Worm (Caenorhabditis elegans) whole organism, L4/young adult: ENCODE results near the gene rpb-12.
"Not testable (repeated sequence)": the region's sequence is repeated elsewhere in the genome, so short reads cannot be mapped to it uniquely, and the experiment has no call there.

Experiments
- W03F9.2 ChIP-seq: fragments of 150-350 bp; optimal IDR thresholded peaks from 2 replicates; lab custom pipeline; 2014; ENCODE audit warnings: missing biosample characterization, missing genetic modification characterization
- dao-5 ChIP-seq: sonication (generic microtip); optimal IDR thresholded peaks from 2 replicates; lab custom pipeline; 2016; ENCODE audit warnings: missing genotype, missing genetic modification characterization, moderate library complexity, missing compliant biosample characterization
- him-1 ChIP-seq: sonication (generic microtip); optimal IDR thresholded peaks from 2 replicates; lab custom pipeline; 2016; ENCODE audit warnings: missing genotype, missing genetic modification reagents, missing genetic modification characterization, missing compliant biosample characterization

Gene rpb-12

DNA sequence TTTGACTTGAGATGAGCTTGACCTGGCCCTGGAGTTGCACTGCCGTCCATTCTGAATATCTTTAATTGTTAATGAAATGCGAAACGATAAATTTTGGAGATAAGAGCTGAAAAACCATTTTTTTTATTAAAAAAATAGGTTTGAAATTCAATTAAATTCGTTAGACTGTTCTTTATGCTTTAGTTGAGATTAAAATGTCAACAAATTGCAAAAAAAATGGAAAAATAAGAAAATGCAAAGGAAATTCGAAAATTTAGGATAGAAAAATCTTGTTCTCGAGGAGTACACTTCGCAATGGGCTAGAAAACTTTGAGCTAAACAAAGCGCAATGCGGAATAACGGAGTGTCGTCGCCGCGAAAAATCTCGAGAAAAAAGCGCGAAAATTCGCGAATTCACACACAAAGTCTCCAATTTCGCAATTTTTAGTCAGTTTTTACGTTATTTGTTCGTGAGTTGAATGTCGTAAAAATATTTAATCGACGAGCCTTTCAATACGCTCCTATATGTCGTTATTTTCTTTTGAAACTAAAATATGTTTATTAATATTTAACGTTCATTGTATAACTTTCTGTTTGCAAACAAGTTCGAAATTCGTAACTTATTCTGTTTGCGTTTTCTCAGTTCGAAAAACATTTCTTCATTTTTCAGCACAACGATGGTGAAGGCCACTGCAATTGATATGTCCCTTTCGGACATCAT lies at the start of gene rpb-12, which contains the start of gene aly-2:
rpb-12 (minus strand) TSS at position 51 of the 700 bp plus-strand sequence.
aly-2 (plus strand) TSS at position 650 of the 700 bp plus-strand sequence.
- peak; percentile 43 for TF ChIP-seq W03F9.2 (tag; lab: Kevin White, UChicago)
- no peak for TF ChIP-seq him-1
- no peak for TF ChIP-seq dao-5 (tag; lab: Kevin White, UChicago)

DNA sequence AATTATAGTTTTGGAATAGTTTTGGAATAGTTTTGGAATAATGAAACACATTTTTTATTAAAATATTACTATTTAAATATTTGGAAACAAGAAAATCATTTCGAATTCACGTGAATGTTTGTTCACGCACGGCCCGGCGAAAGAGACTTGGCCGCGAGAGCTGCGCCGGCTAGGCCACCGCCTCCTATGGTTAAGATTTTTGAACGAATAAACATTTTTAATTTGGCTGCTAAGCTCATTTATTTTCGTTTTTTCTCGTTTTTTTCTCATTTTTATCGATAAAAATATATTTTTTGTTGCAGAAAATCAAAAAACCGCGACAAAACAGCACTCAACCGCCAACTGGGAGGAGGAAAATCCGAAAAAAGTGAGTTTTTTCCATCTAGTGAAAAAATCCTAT lies 47.9 kb upstream of the rpb-12 start, which contains the start of gene C46C2.7:
C46C2.7 (plus strand) TSS at position 301 of the 400 bp plus-strand sequence.
- TF ChIP-seq dao-5 (tag; lab: Kevin White, UChicago); him-1; W03F9.2 (tag; lab: Kevin White, UChicago): not testable (repeated sequence)

DNA sequence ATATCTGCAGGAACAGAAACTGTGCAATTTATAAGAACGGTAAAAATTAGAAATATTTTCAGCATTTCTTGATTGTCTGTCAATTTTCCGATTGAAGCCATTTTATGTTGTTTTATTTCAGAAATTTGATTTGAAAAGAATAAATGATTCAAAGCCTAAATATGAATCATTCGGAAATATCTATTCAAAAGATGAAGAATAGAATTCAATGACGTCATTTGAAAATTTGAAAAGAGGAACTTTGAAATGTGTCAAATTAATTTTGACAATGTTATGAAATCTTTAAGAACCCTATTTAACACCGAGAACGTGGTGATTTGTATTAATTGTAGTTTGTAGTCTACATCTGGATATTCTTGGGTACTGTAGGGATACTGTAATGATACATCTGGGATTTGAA lies 45.9 kb upstream of the rpb-12 start, which contains the start of gene C46C2.5:
C46C2.5 (minus strand) TSS at position 101 of the 400 bp plus-strand sequence.
- TF ChIP-seq dao-5 (tag; lab: Kevin White, UChicago) (no peak), W03F9.2 (tag; lab: Kevin White, UChicago) (no peak), him-1 (no peak)

DNA sequence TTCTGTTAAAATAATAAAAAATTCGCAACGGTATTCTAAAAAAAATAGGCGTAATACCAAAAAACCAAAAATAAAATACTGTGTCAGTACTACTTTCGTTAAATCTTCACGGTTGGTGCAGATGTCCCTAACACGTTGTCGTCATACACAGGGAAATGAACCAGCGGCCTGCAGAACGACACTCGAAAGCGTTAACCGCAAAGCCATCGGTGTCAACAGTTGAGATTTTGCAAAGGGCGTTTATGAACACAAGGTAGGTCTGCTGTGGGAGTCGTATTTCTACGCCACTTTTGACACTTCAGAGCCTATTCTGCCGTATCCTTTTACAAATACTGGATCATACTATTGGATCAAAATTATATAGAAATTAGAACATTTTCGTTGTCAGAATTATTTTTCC lies 44.5 kb upstream of the rpb-12 start:
- TF ChIP-seq dao-5 (tag; lab: Kevin White, UChicago): peak; percentile 74
- peak; percentile 33 for TF ChIP-seq W03F9.2 (tag; lab: Kevin White, UChicago)
- TF ChIP-seq him-1: peak; percentile 69

DNA sequence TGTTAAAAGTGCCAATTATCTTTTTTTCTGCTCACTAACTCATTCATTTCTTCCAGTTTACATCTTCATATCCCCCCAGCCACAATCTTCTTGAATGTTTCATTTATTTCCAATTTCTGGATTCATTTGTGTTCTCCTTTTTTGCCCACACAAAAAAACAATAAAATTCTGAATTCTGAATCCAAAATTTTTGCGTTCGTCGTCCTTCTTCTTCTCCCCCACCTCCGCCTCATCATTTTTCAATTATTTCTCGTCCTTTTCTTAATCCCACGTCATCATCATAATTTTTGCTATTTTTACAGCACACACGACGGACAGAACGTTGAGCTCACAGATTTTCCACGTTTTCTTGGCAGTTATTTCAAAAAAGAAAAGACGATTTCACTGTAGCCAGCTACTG lies 37.9 kb upstream of the rpb-12 start, which contains the start of gene C07C7.1:
C07C7.1 (plus strand) TSS at position 301 of the 400 bp plus-strand sequence.
- TF ChIP-seq W03F9.2 (tag; lab: Kevin White, UChicago) (no peak), dao-5 (tag; lab: Kevin White, UChicago) (no peak), him-1 (no peak)

DNA sequence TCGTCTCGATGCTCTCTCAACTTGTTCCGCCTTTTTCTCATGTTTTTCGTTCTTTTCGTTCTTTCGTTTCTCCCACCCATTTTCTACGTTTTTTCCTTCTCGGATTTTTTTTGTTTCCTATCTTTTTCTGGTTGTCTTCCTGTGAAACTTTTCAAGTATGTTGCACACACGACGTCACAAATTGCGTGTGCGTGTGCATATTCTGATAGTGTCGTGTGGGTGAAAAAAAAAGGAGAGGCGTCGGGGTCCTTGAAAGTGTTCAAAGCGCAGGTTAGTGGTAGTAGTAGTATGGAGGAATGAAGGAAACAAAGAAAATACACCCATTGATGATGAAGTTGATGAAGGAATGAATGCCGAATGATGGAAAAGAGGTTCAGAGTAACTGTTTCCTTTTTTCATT lies 23.1 kb upstream of the rpb-12 start:
- TF ChIP-seq him-1 (no peak), dao-5 (tag; lab: Kevin White, UChicago) (no peak)

DNA sequence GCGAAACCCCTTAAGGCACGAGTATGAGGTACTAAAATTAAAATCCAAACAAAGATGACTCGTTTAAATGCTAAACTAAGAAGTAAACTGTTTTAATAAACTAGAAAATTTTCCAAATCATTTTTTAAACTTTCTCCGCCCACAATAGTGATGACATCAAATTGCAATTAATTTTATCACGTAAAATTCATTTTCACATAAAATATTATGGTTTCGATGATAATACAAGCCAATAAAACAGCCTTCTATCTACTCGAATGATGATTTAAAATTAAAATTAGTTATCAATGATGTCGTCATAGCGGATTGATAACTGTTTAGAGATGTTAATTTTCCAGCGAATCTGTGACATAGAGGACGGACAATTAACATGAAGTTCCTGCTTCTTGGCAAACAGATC lies 19.0 kb upstream of the rpb-12 start, which contains the start of gene C07C7.3:
C07C7.3 (plus strand) TSS at position 371 of the 400 bp plus-strand sequence.
- TF ChIP-seq W03F9.2 (tag; lab: Kevin White, UChicago): no peak
- no peak for TF ChIP-seq dao-5 (tag; lab: Kevin White, UChicago)
- TF ChIP-seq him-1: no peak

DNA sequence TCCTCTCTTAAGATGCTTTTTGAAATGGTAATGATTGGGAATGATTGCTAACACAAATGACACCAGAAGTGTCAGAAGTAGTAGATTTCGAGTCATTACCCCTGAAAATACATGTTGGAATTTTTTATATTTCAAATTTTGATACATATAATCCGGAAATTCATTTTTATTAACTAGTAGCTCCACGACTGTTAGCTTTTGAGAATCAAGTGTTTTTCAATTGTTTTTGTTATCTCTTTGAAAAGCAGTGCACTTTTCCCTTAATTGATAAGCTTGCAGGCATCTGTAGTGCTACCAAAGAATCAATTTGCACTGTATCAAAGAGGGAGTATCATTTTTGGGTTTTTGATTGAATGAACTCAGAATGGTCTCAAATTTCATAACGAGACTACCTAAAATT lies 18.4 kb upstream of the rpb-12 start, which contains the start of gene pcp-2:
pcp-2 (minus strand) TSS at position 101 of the 400 bp plus-strand sequence.
- TF ChIP-seq him-1 (no peak), W03F9.2 (tag; lab: Kevin White, UChicago) (no peak)

DNA sequence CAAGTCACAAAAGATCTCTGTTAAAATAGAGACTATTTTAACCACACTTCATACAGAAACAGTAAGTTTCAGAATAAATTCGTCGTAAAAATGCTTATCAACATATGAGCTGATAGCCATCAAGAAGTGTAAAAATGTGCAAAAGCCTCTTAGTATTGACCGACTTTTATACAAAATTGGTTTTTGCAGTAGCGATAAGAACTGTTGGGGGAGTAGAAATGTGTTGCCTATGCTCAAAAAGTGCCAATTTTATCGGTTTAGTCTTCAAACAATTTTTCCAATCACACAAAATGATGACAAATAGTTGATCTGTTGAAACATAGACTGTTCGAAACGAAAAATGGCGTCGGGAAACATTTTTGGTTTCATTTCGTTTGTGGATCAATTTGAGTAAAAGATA lies 13.2 kb upstream of the rpb-12 start:
- TF ChIP-seq W03F9.2 (tag; lab: Kevin White, UChicago): no peak
- TF ChIP-seq him-1: no peak
- TF ChIP-seq dao-5 (tag; lab: Kevin White, UChicago): no peak

DNA sequence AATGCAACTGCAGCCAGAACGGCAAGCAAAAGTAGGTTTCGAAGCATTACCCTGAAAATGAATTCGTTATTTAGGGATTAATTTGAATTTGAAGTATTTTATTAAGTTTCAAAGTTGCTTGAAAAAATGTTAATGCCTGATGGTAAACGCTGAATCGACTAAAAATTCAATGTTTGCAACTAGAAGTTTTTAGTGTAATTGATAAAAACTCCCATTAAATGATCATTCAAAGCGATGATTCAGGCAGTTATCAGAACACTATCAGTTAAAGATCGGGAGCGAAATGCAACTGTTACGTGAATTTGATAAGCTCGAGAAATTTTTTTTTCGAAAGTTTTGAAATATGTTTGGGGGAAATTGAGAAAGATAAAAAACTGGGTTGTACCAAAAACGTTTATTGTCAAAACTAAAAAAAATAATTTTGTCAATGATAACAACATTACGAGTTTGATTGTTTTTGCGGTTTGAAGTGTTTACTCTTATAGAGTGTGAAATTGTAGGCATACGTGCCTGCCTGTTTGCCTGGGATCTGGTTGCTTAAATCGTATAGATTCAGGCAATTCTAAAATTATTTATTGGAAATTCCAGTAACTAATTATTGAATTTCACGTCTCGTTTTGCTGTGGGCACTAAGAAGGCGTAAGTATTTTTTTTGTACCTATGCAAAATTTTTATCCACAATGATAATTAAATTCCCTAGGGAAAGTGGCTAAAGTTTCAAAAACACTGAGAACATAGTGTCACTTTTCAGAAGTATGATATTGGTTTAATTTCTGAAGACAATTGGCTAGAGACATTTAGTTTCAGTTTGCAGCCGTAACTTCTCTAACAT lies 12.5 kb upstream of the rpb-12 start, which contains the start of gene pcp-3:
pcp-3 (minus strand) TSS at position 51 of the 832 bp plus-strand sequence.
- TF ChIP-seq him-1: no peak

DNA sequence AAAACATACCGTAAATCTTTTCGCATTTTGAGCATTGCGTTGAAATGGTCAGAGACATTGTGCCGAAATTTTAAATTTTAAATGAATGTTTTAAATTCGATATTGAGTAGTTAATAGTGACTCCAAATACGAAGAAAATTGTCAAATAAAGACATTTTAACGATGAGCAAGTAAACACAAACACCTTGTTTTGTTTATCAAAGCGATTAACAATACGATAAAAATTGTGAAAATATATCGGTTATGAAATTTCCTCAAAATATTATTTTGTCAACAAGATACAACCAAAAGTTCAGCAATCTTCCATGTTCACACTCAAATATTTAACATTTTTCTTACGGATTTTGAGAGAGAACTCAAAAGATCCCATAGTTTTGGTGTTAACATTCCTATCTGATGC lies 7.6 kb upstream of the rpb-12 start, which contains the start of gene F23B2.10:
F23B2.10 (minus strand) TSS at position 101 of the 400 bp plus-strand sequence.
- TF ChIP-seq dao-5 (tag; lab: Kevin White, UChicago): no peak
- TF ChIP-seq him-1: no peak
- TF ChIP-seq W03F9.2 (tag; lab: Kevin White, UChicago): no peak

DNA sequence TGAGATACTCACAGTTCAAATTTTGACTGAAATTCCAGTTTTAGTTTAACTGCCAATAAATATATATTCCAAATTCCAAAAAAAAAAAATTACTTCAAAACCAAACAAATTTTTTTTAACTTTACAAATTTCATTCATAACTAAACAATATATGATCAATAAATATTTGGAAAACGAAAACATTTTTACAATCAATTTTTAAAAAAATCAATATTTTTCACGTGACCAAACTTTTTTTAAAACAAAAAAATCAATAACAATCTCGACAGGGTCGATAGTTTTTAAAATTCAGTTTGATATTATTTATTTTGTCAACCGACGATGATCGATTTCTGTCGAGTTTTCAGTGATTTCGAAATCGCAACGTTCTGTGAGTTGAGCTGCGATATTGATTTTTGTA lies 3.5 kb upstream of the rpb-12 start, which contains the start of gene F23B2.7:
F23B2.7 (plus strand) TSS at position 301 of the 400 bp plus-strand sequence.
- TF ChIP-seq him-1 (no peak), dao-5 (tag; lab: Kevin White, UChicago) (no peak), W03F9.2 (tag; lab: Kevin White, UChicago) (no peak)

DNA sequence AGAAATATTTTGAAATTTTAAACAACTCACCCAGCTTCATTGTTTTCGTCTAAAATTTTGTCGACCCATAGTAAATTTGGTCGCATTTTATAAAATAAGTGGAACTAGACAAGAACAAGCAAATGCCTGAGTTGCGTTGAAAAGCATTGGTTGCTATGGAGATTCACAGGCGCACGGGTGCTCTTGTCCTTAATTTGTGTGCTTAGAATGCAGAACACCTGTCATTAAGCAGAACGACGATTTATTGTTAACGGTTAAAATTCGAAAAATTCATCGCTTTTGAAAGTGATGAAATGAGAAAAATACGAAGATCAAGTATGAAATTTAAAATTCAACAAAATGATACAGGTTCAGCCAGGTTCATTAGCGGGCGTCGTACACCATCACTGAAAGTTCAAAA lies 558 bp downstream of the rpb-12 start, which contains the start of gene daf-10:
daf-10 (minus strand) TSS at position 101 of the 400 bp plus-strand sequence.
- no peak for TF ChIP-seq dao-5 (tag; lab: Kevin White, UChicago)

DNA sequence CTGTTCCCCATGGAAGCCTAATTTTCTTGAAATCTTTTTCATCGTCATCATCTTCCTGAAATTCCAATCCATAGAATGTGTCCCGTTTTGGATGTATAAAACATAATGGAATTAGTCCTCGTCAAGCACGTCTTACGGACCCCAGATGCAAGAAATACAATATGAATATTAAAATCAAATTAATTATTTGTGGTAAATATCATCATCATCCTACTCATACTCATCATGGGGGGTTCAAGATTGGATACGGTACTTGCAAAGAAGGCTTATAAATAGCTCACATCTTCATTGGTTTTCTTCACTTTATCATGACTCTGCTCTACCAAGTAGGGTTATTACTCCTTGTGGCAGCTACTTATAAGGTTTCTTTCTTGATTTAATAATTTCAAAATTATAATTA lies 2.3 kb downstream of the rpb-12 start, which contains the start of gene flp-1:
flp-1 (plus strand) TSS at position 301 of the 400 bp plus-strand sequence.
- no peak for TF ChIP-seq dao-5 (tag; lab: Kevin White, UChicago)
- TF ChIP-seq W03F9.2 (tag; lab: Kevin White, UChicago): no peak
- TF ChIP-seq him-1: no peak
